Fruit fly (Drosophila melanogaster) whole organism, embryonic: Measurements from ENCODE around the gene CG34429.
A peak's percentile ranks its signal among the peaks of the same experiment; 100 is the strongest.

Experiments used
- Abd-B ChIP-seq: fragments of 200-800 bp; sonication (Bioruptor generic); optimal IDR thresholded peaks from 2 replicates; lab custom pipeline; 2018; ENCODE audit warnings: missing biosample characterization, mild to moderate bottlenecking, missing genetic modification characterization, moderate library complexity
- CG1024 ChIP-seq: fragments of 200-800 bp; sonication (Bioruptor generic); IDR thresholded peaks from 2 replicates; pipeline ENCODE4 v1.3.6; 2022; ENCODE audit warnings: missing biosample characterization, missing genetic modification characterization
- CG10321 ChIP-seq: fragments of 200-800 bp; sonication (Bioruptor generic); IDR thresholded peaks from 2 replicates; pipeline ENCODE4 v1.3.6; 2022; ENCODE audit warnings: missing biosample characterization, missing genetic modification characterization
- CG10366 ChIP-seq: fragments of 200-800 bp; sonication (Bioruptor generic); IDR thresholded peaks from 2 replicates; pipeline ENCODE4 v1.3.6; 2022; ENCODE audit warnings: missing biosample characterization, missing genetic modification characterization
- CG10462 ChIP-seq: fragments of 200-800 bp; sonication (Bioruptor generic); optimal IDR thresholded peaks from 2 replicates; lab custom pipeline; 2016; ENCODE audit warnings: missing biosample characterization, missing genetic modification characterization
- CG11723 ChIP-seq: fragments of 200-800 bp; sonication (Bioruptor generic); optimal IDR thresholded peaks from 2 replicates; lab custom pipeline; 2017; ENCODE audit warnings: missing biosample characterization, mild to moderate bottlenecking, missing genetic modification characterization
- CG13287 ChIP-seq: fragments of 200-800 bp; sonication (Bioruptor generic); IDR thresholded peaks from 2 replicates; pipeline ENCODE4 v1.3.6; 2022; ENCODE audit warnings: missing biosample characterization, missing genetic modification characterization; ENCODE audit not compliant: partially characterized antibody
- CG14441 ChIP-seq: fragments of 200-800 bp; sonication (Bioruptor generic); IDR thresholded peaks from 2 replicates; pipeline ENCODE4 v1.3.6; 2022; ENCODE audit warnings: missing biosample characterization, missing genetic modification characterization
- CG14860 ChIP-seq: fragments of 200-800 bp; sonication (Bioruptor generic); IDR thresholded peaks from 3 replicates; pipeline ENCODE4 v1.3.6; 2022; ENCODE audit warnings: missing biosample characterization, missing genetic modification characterization; ENCODE audit not compliant: partially characterized antibody
- CG18619 ChIP-seq: fragments of 200-800 bp; sonication (Bioruptor generic); optimal IDR thresholded peaks from 3 replicates; lab custom pipeline; 2017; ENCODE audit warnings: missing biosample characterization, mild to moderate bottlenecking, missing genetic modification characterization
- CG6683 ChIP-seq: fragments of 200-800 bp; sonication (Bioruptor generic); optimal IDR thresholded peaks from 2 replicates; lab custom pipeline; 2017; ENCODE audit warnings: missing biosample characterization, mild to moderate bottlenecking, missing genetic modification characterization, missing genetic modification reagents
- CG7556 ChIP-seq: fragments of 200-800 bp; sonication (Bioruptor generic); optimal IDR thresholded peaks from 2 replicates; lab custom pipeline; 2017; ENCODE audit warnings: missing biosample characterization, mild to moderate bottlenecking, missing genetic modification characterization
- CG8089 ChIP-seq: fragments of 200-800 bp; sonication (Bioruptor generic); optimal IDR thresholded peaks from 3 replicates; lab custom pipeline; 2016; ENCODE audit warnings: missing biosample characterization, missing genetic modification characterization
- Camta ChIP-seq: fragments of 200-800 bp; sonication (Bioruptor generic); optimal IDR thresholded peaks from 2 replicates; lab custom pipeline; 2016; ENCODE audit warnings: missing biosample characterization, missing genetic modification characterization
- Doc3 ChIP-seq: fragments of 200-800 bp; sonication (Bioruptor generic); IDR thresholded peaks from 3 replicates; pipeline ENCODE4 v1.3.6; 2022; ENCODE audit warnings: missing biosample characterization, missing genetic modification characterization; ENCODE audit not compliant: partially characterized antibody
- E2f1 ChIP-seq: fragments of 200-800 bp; sonication (Bioruptor generic); IDR thresholded peaks from 2 replicates; pipeline ENCODE4 v1.3.6; 2022; ENCODE audit warnings: missing biosample characterization, missing genetic modification characterization
- H2.0 ChIP-seq: fragments of 200-800 bp; sonication (Bioruptor generic); IDR thresholded peaks from 2 replicates; pipeline ENCODE4 v1.3.6; 2022; ENCODE audit warnings: missing biosample characterization, missing genetic modification characterization
- HHEX ChIP-seq: fragments of 200-800 bp; sonication (Bioruptor generic); optimal IDR thresholded peaks from 3 replicates; lab custom pipeline; 2017; ENCODE audit warnings: missing biosample characterization, mild to moderate bottlenecking, missing genetic modification characterization, missing genetic modification reagents
- Hand ChIP-seq: fragments of 200-800 bp; sonication (Bioruptor generic); optimal IDR thresholded peaks from 2 replicates; lab custom pipeline; 2017; ENCODE audit warnings: mild to moderate bottlenecking, missing biosample characterization, missing genetic modification reagents, missing genetic modification characterization
- Hey ChIP-seq: fragments of 200-800 bp; sonication (Bioruptor generic); optimal IDR thresholded peaks from 3 replicates; lab custom pipeline; 2018; ENCODE audit warnings: missing biosample characterization, mild to moderate bottlenecking, missing genetic modification characterization
- Hr51 ChIP-seq, 2 experiments: fragments of 200-800 bp; sonication (Bioruptor generic); optimal IDR thresholded peaks; 2 replicates in 1 of 2; 3 replicates in 1 of 2; lab custom pipeline; 2016 to 2018; ENCODE audit warnings: missing biosample characterization in 2 of 2, missing genetic modification characterization in 2 of 2, mild to moderate bottlenecking in 1 of 2, moderate library complexity in 1 of 2
- Lim3 ChIP-seq: fragments of 200-800 bp; sonication (Bioruptor generic); IDR thresholded peaks from 2 replicates; pipeline ENCODE4 v1.3.6; 2022; ENCODE audit warnings: missing biosample characterization, missing genetic modification characterization
- NC2β ChIP-seq: fragments of 200-800 bp; sonication (Bioruptor generic); optimal IDR thresholded peaks from 2 replicates; lab custom pipeline; 2016; ENCODE audit warnings: missing biosample characterization, missing genetic modification characterization
- NK7.1 ChIP-seq: fragments of 200-800 bp; sonication (Bioruptor generic); optimal IDR thresholded peaks from 3 replicates; lab custom pipeline; 2016; ENCODE audit warnings: missing biosample characterization, missing genetic modification characterization
- Nf-YB ChIP-seq: fragments of 200-800 bp; sonication (Bioruptor generic); optimal IDR thresholded peaks from 3 replicates; lab custom pipeline; 2019; ENCODE audit warnings: missing biosample characterization, mild to moderate bottlenecking, missing genetic modification characterization, moderate library complexity
- Sin3A ChIP-seq: fragments of >200 bp; optimal IDR thresholded peaks from 2 replicates; lab custom pipeline; 2018
- Sry-δ ChIP-seq: fragments of 200-800 bp; sonication (Bioruptor generic); optimal IDR thresholded peaks from 2 replicates; lab custom pipeline; 2016; ENCODE audit warnings: missing biosample characterization, missing genetic modification characterization
- Tbp ChIP-seq: fragments of >200 bp; optimal IDR thresholded peaks from 2 replicates; lab custom pipeline; 2018; ENCODE audit warnings: missing biosample characterization, missing genetic modification characterization
- abd-A ChIP-seq: fragments of 200-800 bp; sonication (Bioruptor generic); optimal IDR thresholded peaks from 3 replicates; lab custom pipeline; 2019; ENCODE audit warnings: missing biosample characterization, mild to moderate bottlenecking, missing genetic modification characterization, moderate library complexity
- bab2 ChIP-seq: fragments of 200-800 bp; sonication (Bioruptor generic); optimal IDR thresholded peaks from 2 replicates; lab custom pipeline; 2016; ENCODE audit warnings: missing biosample characterization, missing genetic modification characterization
- bowl ChIP-seq: fragments of 200-800 bp; sonication (Bioruptor generic); IDR thresholded peaks from 2 replicates; pipeline ENCODE4 v1.3.6; 2022; ENCODE audit warnings: missing biosample characterization, missing genetic modification characterization
- crc ChIP-seq: fragments of 200-800 bp; sonication (Bioruptor generic); optimal IDR thresholded peaks from 2 replicates; lab custom pipeline; 2016; ENCODE audit warnings: missing biosample characterization, missing genetic modification characterization
- cwo ChIP-seq: fragments of 200-800 bp; sonication (Bioruptor generic); optimal IDR thresholded peaks from 3 replicates; lab custom pipeline; 2017; ENCODE audit warnings: missing biosample characterization, missing genetic modification characterization, mild to moderate bottlenecking, moderate library complexity, missing genetic modification reagents
- exex ChIP-seq: fragments of 200-800 bp; sonication (Bioruptor generic); optimal IDR thresholded peaks from 4 replicates; lab custom pipeline; 2018; ENCODE audit warnings: missing biosample characterization, mild to moderate bottlenecking, missing genetic modification characterization, moderate library complexity
- fd96Cb ChIP-seq: fragments of 200-800 bp; sonication (Bioruptor generic); optimal IDR thresholded peaks from 2 replicates; lab custom pipeline; 2018; ENCODE audit warnings: missing biosample characterization, mild to moderate bottlenecking, missing genetic modification characterization, moderate library complexity
- kni ChIP-seq: fragments of 200-800 bp; sonication (Bioruptor generic); optimal IDR thresholded peaks from 3 replicates; lab custom pipeline; 2017; ENCODE audit warnings: mild to moderate bottlenecking, missing biosample characterization, missing genetic modification reagents, missing genetic modification characterization
- lbe ChIP-seq: fragments of 200-800 bp; sonication (Bioruptor generic); optimal IDR thresholded peaks from 2 replicates; lab custom pipeline; 2016; ENCODE audit warnings: missing biosample characterization, mild to moderate bottlenecking, missing genetic modification characterization
- lmd ChIP-seq: fragments of 200-800 bp; sonication (Bioruptor generic); IDR thresholded peaks from 2 replicates; pipeline ENCODE4 v1.3.6; 2022; ENCODE audit warnings: missing biosample characterization, missing genetic modification characterization
- nerfin-1 ChIP-seq: fragments of 200-800 bp; sonication (Bioruptor generic); optimal IDR thresholded peaks from 3 replicates; lab custom pipeline; 2019; ENCODE audit warnings: missing biosample characterization, mild to moderate bottlenecking, missing genetic modification characterization, moderate library complexity
- nmo ChIP-seq: fragments of 200-800 bp; sonication (Bioruptor generic); optimal IDR thresholded peaks from 2 replicates; lab custom pipeline; 2018; ENCODE audit warnings: missing biosample characterization, mild to moderate bottlenecking, missing genetic modification characterization, moderate library complexity
- onecut ChIP-seq: fragments of 200-800 bp; sonication (Bioruptor generic); IDR thresholded peaks from 2 replicates; pipeline ENCODE4 v1.3.6; 2022; ENCODE audit warnings: missing biosample characterization, missing genetic modification characterization
- peb ChIP-seq: fragments of 200-800 bp; sonication (Bioruptor generic); IDR thresholded peaks from 2 replicates; pipeline ENCODE4 v1.3.6; 2022; ENCODE audit warnings: missing biosample characterization, missing genetic modification characterization
- pita ChIP-seq: fragments of 200-800 bp; sonication (Bioruptor generic); optimal IDR thresholded peaks from 2 replicates; lab custom pipeline; 2017; ENCODE audit warnings: missing biosample characterization, mild to moderate bottlenecking, missing genetic modification characterization
- rib ChIP-seq: fragments of 200-800 bp; sonication (Bioruptor generic); IDR thresholded peaks from 2 replicates; pipeline ENCODE4 v1.3.6; 2022; ENCODE audit warnings: missing biosample characterization, missing genetic modification characterization
- row ChIP-seq: fragments of 200-800 bp; sonication (Bioruptor generic); IDR thresholded peaks from 3 replicates; pipeline ENCODE4 v1.3.6; 2022; ENCODE audit warnings: missing biosample characterization, missing genetic modification characterization
- scrt ChIP-seq: fragments of 200-800 bp; sonication (Bioruptor generic); optimal IDR thresholded peaks from 2 replicates; lab custom pipeline; 2018; ENCODE audit warnings: missing biosample characterization, mild to moderate bottlenecking, missing genetic modification characterization, moderate library complexity
- slbo ChIP-seq: fragments of 200-800 bp; sonication (Bioruptor generic); IDR thresholded peaks from 2 replicates; pipeline ENCODE4 v1.3.6; 2022; ENCODE audit warnings: missing biosample characterization, missing genetic modification characterization
- sna ChIP-seq: fragments of 200-800 bp; sonication (Bioruptor generic); IDR thresholded peaks from 2 replicates; pipeline ENCODE4 v1.3.6; 2022; ENCODE audit warnings: missing biosample characterization, missing genetic modification characterization; ENCODE audit not compliant: partially characterized antibody
- tgo ChIP-seq: fragments of 200-800 bp; sonication (Bioruptor generic); IDR thresholded peaks from 3 replicates; pipeline ENCODE4 v1.3.6; 2022; ENCODE audit warnings: missing biosample characterization, missing genetic modification characterization
- toy ChIP-seq: fragments of 200-800 bp; sonication (Bioruptor generic); IDR thresholded peaks from 2 replicates; pipeline ENCODE4 v1.3.6; 2022; ENCODE audit warnings: missing biosample characterization, missing genetic modification characterization

CG34429 gene

dm6 chr3L:13017803-13018324 lies 45.0 kb upstream of the CG34429 start, which contains the start of the genes mRpL20 and Icmt (continued):
- TF ChIP-seq Lim3 = peak; percentile 56; the same call in 1 of the 2 replicates
- peak; percentile 79 for TF ChIP-seq onecut
- TF ChIP-seq lmd (GFP tag; lab: Robert Waterston, UW) = peak; percentile 98
- TF ChIP-seq Tbp (GFP tag; lab: Kevin White, UChicago) = no peak
- peak; percentile 78; the same call in 2 of the 3 replicates for TF ChIP-seq CG14860
- TF ChIP-seq NK7.1 (GFP tag; lab: Kevin White, UChicago) = no peak
- TF ChIP-seq toy (GFP tag; lab: Robert Waterston, UW) = peak; percentile 94
- peak; percentile 73; the same call in 1 of the 2 replicates for TF ChIP-seq sna (GFP tag; lab: Robert Waterston, UW)
- TF ChIP-seq Sin3A (lab: Kevin White, UChicago) = no peak
- TF ChIP-seq H2.0 (GFP tag; lab: Robert Waterston, UW) = peak; percentile 97
- TF ChIP-seq rib = peak; percentile 93
- TF ChIP-seq row = peak; percentile 99
- no peak for TF ChIP-seq abd-A (tag; lab: Kevin White, UChicago)
- peak; percentile 72 for TF ChIP-seq Doc3
- TF ChIP-seq lbe (GFP tag; lab: Kevin White, UChicago) = peak; percentile 82
- peak; percentile 80 for TF ChIP-seq HHEX (GFP tag; lab: Kevin White, UChicago)
- peak; percentile 92 for TF ChIP-seq CG7556 (GFP tag; lab: Kevin White, UChicago)
- TF ChIP-seq fd96Cb (tag; lab: Kevin White, UChicago) = peak; percentile 87
- TF ChIP-seq nmo (GFP tag; lab: Kevin White, UChicago) = peak; percentile 96
- TF ChIP-seq CG13287 (GFP tag; lab: Robert Waterston, UW) = peak; percentile 85
- TF ChIP-seq pita = no peak
- peak; percentile 97 for TF ChIP-seq CG10366 (GFP tag; lab: Robert Waterston, UW)
- TF ChIP-seq slbo (GFP tag; lab: Robert Waterston, UW) = peak; percentile 99
- TF ChIP-seq Abd-B (GFP tag; lab: Kevin White, UChicago) = peak; percentile 93
- TF ChIP-seq scrt (GFP tag; lab: Kevin White, UChicago) = peak; percentile 51
- no peak for TF ChIP-seq CG8089 (GFP tag; lab: Kevin White, UChicago)
- TF ChIP-seq bab2 (GFP tag; lab: Kevin White, UChicago) = peak; percentile 36
- no peak for TF ChIP-seq Camta (GFP tag; lab: Kevin White, UChicago)
- peak; percentile 73 for TF ChIP-seq CG1024
- peak; percentile 98 for TF ChIP-seq tgo (GFP tag; lab: Robert Waterston, UW)
- peak; percentile 74 for TF ChIP-seq CG10321 (GFP tag; lab: Robert Waterston, UW)
- peak; percentile 79 for TF ChIP-seq nerfin-1 (tag; lab: Kevin White, UChicago)
- peak; percentile 80 for TF ChIP-seq bowl (GFP tag; lab: Robert Waterston, UW)
- peak; percentile 63 for TF ChIP-seq exex (tag; lab: Kevin White, UChicago)
- peak; percentile 83 for TF ChIP-seq Hand (GFP tag; lab: Kevin White, UChicago)
- no peak for TF ChIP-seq Hey (tag; lab: Kevin White, UChicago)
- peak; percentile 97 for TF ChIP-seq CG14441 (GFP tag; lab: Robert Waterston, UW)
- TF ChIP-seq NC2β (GFP tag; lab: Kevin White, UChicago) = no peak
- TF ChIP-seq peb (GFP tag; lab: Robert Waterston, UW) = peak; percentile 93
- TF ChIP-seq CG11723 (GFP tag; lab: Kevin White, UChicago) = peak; percentile 75
- TF ChIP-seq CG18619 (GFP tag; lab: Kevin White, UChicago) = peak; percentile 87
- TF ChIP-seq crc (GFP tag; lab: Kevin White, UChicago) = no peak
- TF ChIP-seq Sry-δ (GFP tag; lab: Kevin White, UChicago) = peak; percentile 33
- TF ChIP-seq kni (GFP tag; lab: Kevin White, UChicago) = no peak
- TF ChIP-seq CG10462 = peak; percentile 75
- TF ChIP-seq CG6683 (GFP tag; lab: Kevin White, UChicago) = peak; percentile 69
- TF ChIP-seq Hr51 (GFP tag; optimal IDR thresholded peaks at IDR 0.05; lab: Kevin White, UChicago) = peak; percentile 42 to 96
- peak; percentile 77 for TF ChIP-seq Nf-YB (GFP tag; lab: Kevin White, UChicago)
- TF ChIP-seq E2f1 (GFP tag; lab: Robert Waterston, UW) = peak; percentile 97
- peak; percentile 84 for TF ChIP-seq cwo (GFP tag; lab: Kevin White, UChicago)
